Worm (Caenorhabditis elegans): ENCODE results near the gene F44G4.5.

DNA sequence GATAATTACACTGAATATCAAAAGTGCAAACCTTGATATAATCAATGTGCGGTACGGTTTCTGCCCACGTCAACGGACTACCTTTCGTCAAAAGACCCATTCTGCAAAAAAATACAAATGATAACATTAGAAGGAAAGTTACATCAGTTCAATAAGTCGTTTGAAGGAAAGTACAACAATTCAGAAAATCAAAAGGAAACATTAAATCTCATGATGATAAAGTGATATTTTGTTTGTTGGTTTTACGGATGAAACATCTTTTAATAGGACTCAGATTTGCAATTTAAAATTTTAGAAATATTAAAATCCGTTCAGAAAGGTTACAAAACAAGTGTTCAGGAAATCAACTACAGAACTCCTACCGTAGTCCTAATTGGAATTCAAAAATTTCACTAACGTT lies 38.0 kb upstream of the F44G4.5 start, which contains the start of gene gcs-1:
- TF ChIP-seq tab-1 (GFP tag; IDR thresholded peaks at IDR 0.05): no peak
- no peak for TF ChIP-seq med-1 (GFP tag; optimal IDR thresholded peaks at IDR 0.05; ENCODE audit: insufficient read depth)
- TF ChIP-seq ztf-23 (GFP tag; IDR thresholded peaks at IDR 0.05): no peak
- TF ChIP-seq klf-2 (GFP tag; conservative IDR thresholded peaks at IDR 0.05): no peak
- no peak for TF ChIP-seq T22C8.4 (GFP tag; IDR thresholded peaks at IDR 0.05)
